Fruit fly (Drosophila melanogaster): ENCODE data around the gene CG33262.

DNA sequence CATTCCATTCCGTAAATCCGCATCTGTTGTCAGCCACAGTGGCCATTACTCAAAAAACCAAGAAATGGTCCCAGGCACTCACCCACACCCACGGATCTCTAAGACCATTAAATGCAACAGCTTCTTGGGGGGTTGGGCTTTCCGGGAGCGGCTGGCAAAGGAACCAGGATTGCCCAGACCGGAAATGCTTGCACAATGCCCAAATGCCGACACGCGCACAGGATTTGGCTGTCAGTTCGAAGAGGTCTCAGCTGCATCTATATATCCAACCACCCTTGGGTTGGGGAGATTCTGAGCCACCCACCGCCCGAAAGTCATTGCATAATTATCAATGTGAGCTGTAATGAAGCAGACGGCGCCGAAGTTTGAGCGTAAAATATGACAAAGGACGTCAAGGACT, 19.2 kb downstream of the CG33262 start:
- TF ChIP-seq usp (GFP tag; optimal IDR thresholded peaks at IDR 0.05) = no peak
- TF ChIP-seq psq (GFP tag; optimal IDR thresholded peaks at IDR 0.05) = no peak
- TF ChIP-seq Sp1 (GFP tag; optimal IDR thresholded peaks at IDR 0.05) = no peak

All from whole organism, wandering third instar larva.